Worm (Caenorhabditis elegans) whole organism, L3 larva: Measurements from ENCODE around the gene C04E6.8.

Experiments used
- R02D3.7 ChIP-seq: fragments of 150-350 bp; optimal IDR thresholded peaks from 2 replicates; lab custom pipeline; 2014; ENCODE audit warnings: missing biosample characterization, missing genetic modification characterization
- ZK546.5 ChIP-seq: sonication (generic microtip); optimal IDR thresholded peaks from 2 replicates; lab custom pipeline; 2017; ENCODE audit warnings: missing biosample characterization, missing genetic modification characterization
- aly-2 ChIP-seq: fragments of 150-350 bp; optimal IDR thresholded peaks from 2 replicates; lab custom pipeline; 2014; ENCODE audit warnings: missing biosample characterization, missing genetic modification characterization
- ama-1 ChIP-seq: fragments of 150-350 bp; optimal IDR thresholded peaks from 2 replicates; lab custom pipeline; 2018
- ceh-16 ChIP-seq: sonication (generic microtip); optimal IDR thresholded peaks from 2 replicates; lab custom pipeline; 2017; ENCODE audit warnings: missing biosample characterization, missing genetic modification characterization
- ceh-28 ChIP-seq: fragments of 150-350 bp; optimal IDR thresholded peaks from 2 replicates; lab custom pipeline; 2014; ENCODE audit warnings: missing biosample characterization, missing genetic modification reagents, missing genetic modification characterization
- ceh-82 ChIP-seq: fragments of 150-350 bp; optimal IDR thresholded peaks from 2 replicates; lab custom pipeline; 2014; ENCODE audit warnings: missing biosample characterization, missing genetic modification characterization
- ceh-9 ChIP-seq: sonication (generic microtip); optimal IDR thresholded peaks from 2 replicates; lab custom pipeline; 2018; ENCODE audit warnings: missing biosample characterization, missing genetic modification characterization
- daf-12 ChIP-seq: fragments of 150-350 bp; optimal IDR thresholded peaks from 2 replicates; lab custom pipeline; 2014; ENCODE audit warnings: missing biosample characterization, missing genetic modification reagents, missing genetic modification characterization
- egl-27 ChIP-seq: sonication (generic microtip); optimal IDR thresholded peaks from 4 replicates; lab custom pipeline; 2017; ENCODE audit warnings: missing biosample characterization, missing genetic modification reagents, missing genetic modification characterization
- egl-5 ChIP-seq: fragments of 150-350 bp; optimal IDR thresholded peaks from 2 replicates; lab custom pipeline; 2017; ENCODE audit warnings: missing biosample characterization, missing genetic modification reagents, missing genetic modification characterization, inconsistent platforms
- elt-1 ChIP-seq: fragments of 150-350 bp; optimal IDR thresholded peaks from 2 replicates; lab custom pipeline; 2014; ENCODE audit warnings: missing biosample characterization, missing genetic modification characterization
- elt-3 ChIP-seq, 3 experiments: fragments of 150-350 bp in 1 of 3; sonication (generic microtip) in 2 of 3; optimal IDR thresholded peaks; 2 replicates in 2 of 3; 4 replicates in 1 of 3; lab custom pipeline; 2014 to 2017; ENCODE audit warnings: missing biosample characterization in 3 of 3, missing genetic modification characterization in 3 of 3
- eor-1 ChIP-seq, 2 experiments: fragments of 150-350 bp; optimal IDR thresholded peaks; 2 replicates each; lab custom pipeline; 2014 to 2018; ENCODE audit warnings: missing biosample characterization in 2 of 2, missing genetic modification characterization in 2 of 2
- fkh-2 ChIP-seq: fragments of 150-350 bp; optimal IDR thresholded peaks from 2 replicates; lab custom pipeline; 2014; ENCODE audit warnings: missing biosample characterization, missing genetic modification reagents, missing genetic modification characterization
- fos-1 ChIP-seq: fragments of 150-350 bp; optimal IDR thresholded peaks from 2 replicates; lab custom pipeline; 2014; ENCODE audit warnings: missing biosample characterization, missing genetic modification characterization
- hmg-11 ChIP-seq: sonication (generic microtip); optimal IDR thresholded peaks from 2 replicates; lab custom pipeline; 2016; ENCODE audit warnings: missing genetic modification characterization, missing compliant biosample characterization
- jun-1 ChIP-seq: fragments of 150-350 bp; optimal IDR thresholded peaks from 2 replicates; lab custom pipeline; 2014; ENCODE audit warnings: missing biosample characterization, missing genetic modification reagents, missing genetic modification characterization
- lin-15B ChIP-seq: fragments of 150-350 bp; optimal IDR thresholded peaks from 2 replicates; lab custom pipeline; 2014; ENCODE audit warnings: missing biosample characterization, missing genetic modification characterization
- lin-39 ChIP-seq: fragments of 150-350 bp; optimal IDR thresholded peaks from 2 replicates; lab custom pipeline; 2018; ENCODE audit warnings: missing biosample characterization, missing genetic modification reagents, missing genetic modification characterization
- nfya-1 ChIP-seq: sonication (generic microtip); optimal IDR thresholded peaks from 2 replicates; lab custom pipeline; 2017; ENCODE audit warnings: missing genetic modification characterization, mild to moderate bottlenecking, missing compliant biosample characterization, antibody characterized with exemption, moderate library complexity; ENCODE audit not compliant: insufficient read depth
- nhr-11 ChIP-seq: fragments of 150-350 bp; optimal IDR thresholded peaks from 2 replicates; lab custom pipeline; 2014; ENCODE audit warnings: missing biosample characterization, missing genetic modification characterization
- nhr-12 ChIP-seq: fragments of 150-350 bp; optimal IDR thresholded peaks from 2 replicates; lab custom pipeline; 2014; ENCODE audit warnings: missing biosample characterization, missing genetic modification characterization
- nhr-23 ChIP-seq: fragments of 150-350 bp; optimal IDR thresholded peaks from 2 replicates; lab custom pipeline; 2014; ENCODE audit warnings: missing biosample characterization, missing genetic modification reagents, missing genetic modification characterization
- nhr-237 ChIP-seq: fragments of 150-350 bp; optimal IDR thresholded peaks from 2 replicates; lab custom pipeline; 2014; ENCODE audit warnings: missing biosample characterization, missing genetic modification characterization
- nhr-25 ChIP-seq: sonication (generic microtip); optimal IDR thresholded peaks from 2 replicates; lab custom pipeline; 2017; ENCODE audit warnings: missing biosample characterization, missing genetic modification characterization
- nhr-28 ChIP-seq: fragments of 150-350 bp; optimal IDR thresholded peaks from 2 replicates; lab custom pipeline; 2014; ENCODE audit warnings: missing biosample characterization, missing genetic modification characterization
- nhr-43 ChIP-seq: sonication (generic microtip); optimal IDR thresholded peaks from 2 replicates; lab custom pipeline; 2016; ENCODE audit warnings: mild to moderate bottlenecking, missing genetic modification characterization, missing compliant biosample characterization; ENCODE audit not compliant: poor library complexity, severe bottlenecking
- nhr-76 ChIP-seq: fragments of 150-350 bp; sonication (generic microtip); optimal IDR thresholded peaks from 5 replicates; lab custom pipeline; 2014; ENCODE audit warnings: missing biosample characterization, missing genetic modification characterization
- nhr-77 ChIP-seq: fragments of 150-350 bp; optimal IDR thresholded peaks from 2 replicates; lab custom pipeline; 2014; ENCODE audit warnings: missing biosample characterization, missing genetic modification characterization
- pha-4 ChIP-seq: fragments of 150-350 bp; optimal IDR thresholded peaks from 2 replicates; lab custom pipeline; 2014; ENCODE audit warnings: missing biosample characterization, missing genetic modification reagents, missing genetic modification characterization
- pqm-1 ChIP-seq: fragments of 150-350 bp; optimal IDR thresholded peaks from 2 replicates; lab custom pipeline; 2017; ENCODE audit warnings: missing biosample characterization, missing genetic modification characterization, inconsistent platforms
- sea-2 ChIP-seq: fragments of 150-350 bp; sonication (generic microtip); optimal IDR thresholded peaks from 4 replicates; lab custom pipeline; 2014; ENCODE audit warnings: missing biosample characterization, missing genetic modification reagents, missing genetic modification characterization
- skn-1 ChIP-seq: fragments of 150-350 bp; optimal IDR thresholded peaks from 2 replicates; lab custom pipeline; 2014; ENCODE audit warnings: missing biosample characterization, missing genetic modification characterization
- snpc-4 ChIP-seq: fragments of 150-350 bp; optimal IDR thresholded peaks from 2 replicates; lab custom pipeline; 2014; ENCODE audit warnings: missing biosample characterization, missing genetic modification characterization
- tbx-2 ChIP-seq: sonication (generic microtip); optimal IDR thresholded peaks from 2 replicates; lab custom pipeline; 2016; ENCODE audit warnings: mild to moderate bottlenecking, missing genetic modification characterization, missing compliant biosample characterization
- unc-62 ChIP-seq: fragments of 150-350 bp; sonication (generic microtip); optimal IDR thresholded peaks from 4 replicates; lab custom pipeline; 2014; ENCODE audit warnings: missing biosample characterization, missing genetic modification reagents, missing genetic modification characterization
- zag-1 ChIP-seq: fragments of 150-350 bp; optimal IDR thresholded peaks from 2 replicates; lab custom pipeline; 2014; ENCODE audit warnings: missing biosample characterization, missing genetic modification characterization

Gene C04E6.8

ce11 chrV:5836616-5836982 lies 47.0 kb downstream of the C04E6.8 start, which contains the start of gene col-140:
Gene col-140 (minus strand): TSS chrV:5836834.
- TF ChIP-seq tbx-2 (tag; lab: Kevin White, UChicago), result no peak
- TF ChIP-seq ceh-28 (tag; lab: Kevin White, UChicago), result no peak
- TF ChIP-seq fkh-2 (tag; lab: Kevin White, UChicago), result no peak
- TF ChIP-seq ceh-16 (tag; lab: Kevin White, UChicago), result no peak
- no peak for TF ChIP-seq nhr-28
- TF ChIP-seq aly-2 (tag; lab: Kevin White, UChicago), result no peak
- TF ChIP-seq snpc-4, result no peak
- TF ChIP-seq nhr-76 (tag; lab: Kevin White, UChicago), result no peak
- no peak for TF ChIP-seq nfya-1
- no peak for TF ChIP-seq egl-27 (tag; lab: Kevin White, UChicago)
- TF ChIP-seq lin-15B (tag; lab: Kevin White, UChicago), result no peak
- no peak for TF ChIP-seq nhr-12
- TF ChIP-seq elt-1 (tag; lab: Kevin White, UChicago), result no peak
- TF ChIP-seq pha-4 (tag; lab: Kevin White, UChicago), result no peak

ce11 chrV:5835979-5836615 lies 47.5 kb downstream of the C04E6.8 start:
- TF ChIP-seq elt-1 (tag; lab: Kevin White, UChicago) (no peak), egl-27 (tag; lab: Kevin White, UChicago) (no peak), fos-1 (tag; lab: Kevin White, UChicago) (no peak), ceh-9 (tag; lab: Kevin White, UChicago) (no peak)

DNA sequence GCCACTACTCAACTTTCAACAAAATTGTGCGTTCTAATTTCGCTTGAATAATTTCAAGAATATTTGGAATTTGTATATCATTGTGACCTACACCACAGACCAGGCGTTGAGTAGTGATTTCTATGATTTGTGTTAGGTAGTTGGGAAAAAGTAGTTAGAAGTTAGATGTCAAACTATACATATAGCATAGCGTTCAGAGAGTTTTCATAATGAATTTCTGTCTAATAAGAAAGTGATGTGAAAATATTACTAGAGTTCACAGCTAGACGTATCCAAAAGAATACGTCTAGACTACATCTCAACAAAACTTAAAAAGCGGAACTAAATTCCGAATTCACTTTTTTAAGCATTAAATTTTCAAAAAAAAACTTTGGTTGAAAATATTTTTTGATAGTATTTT lies 48.2 kb downstream of the C04E6.8 start:
- no peak for TF ChIP-seq nfya-1
- TF ChIP-seq zag-1, result no peak
- no peak for TF ChIP-seq ceh-82 (tag; lab: Kevin White, UChicago)
- TF ChIP-seq egl-27 (tag; lab: Kevin White, UChicago), result no peak
- TF ChIP-seq ceh-28 (tag; lab: Kevin White, UChicago), result no peak
- no peak for TF ChIP-seq hmg-11 (tag; lab: Kevin White, UChicago)
- TF ChIP-seq ama-1 (lab: Kevin White, UChicago), result no peak
- no peak for TF ChIP-seq daf-12 (tag; lab: Kevin White, UChicago)
- no peak for TF ChIP-seq elt-1 (tag; lab: Kevin White, UChicago)
- no peak for TF ChIP-seq ceh-16 (tag; lab: Kevin White, UChicago)
- no peak for TF ChIP-seq skn-1 (tag; lab: Kevin White, UChicago)
- no peak for TF ChIP-seq R02D3.7 (tag; lab: Kevin White, UChicago)
- TF ChIP-seq nhr-43 (tag; lab: Kevin White, UChicago), result no peak
- no peak for TF ChIP-seq elt-3 (tag; optimal IDR thresholded peaks at IDR 0.05; lab: Kevin White, UChicago)
- no peak for TF ChIP-seq sea-2 (GFP tag; lab: Kevin White, UChicago)
- TF ChIP-seq, all 47 proteins: peak for 0

- no peak for TF ChIP-seq hmg-11 (tag; lab: Kevin White, UChicago)
- TF ChIP-seq pqm-1 (tag; lab: Kevin White, UChicago), result no peak
- no peak for TF ChIP-seq jun-1 (tag; lab: Kevin White, UChicago)
- no peak for TF ChIP-seq nfya-1
- TF ChIP-seq nhr-43 (tag; lab: Kevin White, UChicago), result no peak
- TF ChIP-seq egl-27 (tag; lab: Kevin White, UChicago), result no peak
- no peak for TF ChIP-seq daf-12 (tag; lab: Kevin White, UChicago)
- TF ChIP-seq ceh-28 (tag; lab: Kevin White, UChicago), result no peak
- TF ChIP-seq tbx-2 (tag; lab: Kevin White, UChicago), result no peak
- no peak for TF ChIP-seq nhr-11 (tag; lab: Kevin White, UChicago)
- TF ChIP-seq fos-1 (tag; lab: Kevin White, UChicago), result no peak
- no peak for TF ChIP-seq eor-1 (tag; optimal IDR thresholded peaks at IDR 0.05; lab: Kevin White, UChicago)
- no peak for TF ChIP-seq sea-2 (GFP tag; lab: Kevin White, UChicago)
- TF ChIP-seq ceh-16 (tag; lab: Kevin White, UChicago), result no peak
Measured at ce11 chrV:5833531-5833930, 50.1 kb downstream of the C04E6.8 start, which contains the start of gene srh-76. Gene srh-76 (plus strand): TSS chrV:5833831.

ce11 chrV:5832799-5833198 lies 50.8 kb downstream of the C04E6.8 start:
- peak in 2 of 3 experiments; percentile 59 to 66 for TF ChIP-seq elt-3 (tag; optimal IDR thresholded peaks at IDR 0.05; lab: Kevin White, UChicago)
- TF ChIP-seq nhr-237 (tag; lab: Kevin White, UChicago), result no peak
- TF ChIP-seq lin-39 (tag; lab: Kevin White, UChicago), result peak; percentile 44
- peak; percentile 27 for TF ChIP-seq aly-2 (tag; lab: Kevin White, UChicago)
- peak; percentile 89 for TF ChIP-seq nhr-25 (tag; lab: Kevin White, UChicago)
- TF ChIP-seq nhr-77 (tag; lab: Kevin White, UChicago), result no peak
- peak; percentile 81 for TF ChIP-seq nhr-23 (tag; lab: Kevin White, UChicago)
- TF ChIP-seq unc-62 (GFP tag; lab: Kevin White, UChicago), result peak; percentile 72
- TF ChIP-seq nhr-43 (tag; lab: Kevin White, UChicago), result peak; percentile 82
- peak; percentile 54 for TF ChIP-seq ceh-28 (tag; lab: Kevin White, UChicago)
- TF ChIP-seq egl-5 (tag; lab: Kevin White, UChicago), result no peak
- no peak for TF ChIP-seq ZK546.5 (tag; lab: Kevin White, UChicago)
- TF ChIP-seq, all 47 proteins: peak for 8
